Fruit fly (Drosophila melanogaster) whole organism, adult: ENCODE results near the gene CG18213.

Source experiments
- CG14711 ChIP-seq: fragments of 200-800 bp; sonication (Bioruptor generic); optimal IDR thresholded peaks from 2 replicates; lab custom pipeline; 2018; ENCODE audit warnings: missing biosample characterization, mild to moderate bottlenecking, missing genetic modification characterization, moderate library complexity
- CG7101 ChIP-seq: fragments of 200-800 bp; sonication (Bioruptor generic); optimal IDR thresholded peaks from 2 replicates; lab custom pipeline; 2018; ENCODE audit warnings: missing biosample characterization, mild to moderate bottlenecking, missing genetic modification characterization, moderate library complexity
- Clk ChIP-seq: fragments of 200-800 bp; sonication (Bioruptor generic); optimal IDR thresholded peaks from 2 replicates; lab custom pipeline; 2017; ENCODE audit warnings: missing biosample characterization, missing genetic modification characterization
- Crg-1 ChIP-seq: fragments of 200-800 bp; sonication (Bioruptor generic); optimal IDR thresholded peaks from 2 replicates; lab custom pipeline; 2016; ENCODE audit warnings: missing biosample characterization, missing genetic modification characterization
- pad ChIP-seq: fragments of 200-800 bp; sonication (Bioruptor generic); optimal IDR thresholded peaks from 3 replicates; lab custom pipeline; 2017; ENCODE audit warnings: missing biosample characterization, missing genetic modification characterization, mild to moderate bottlenecking, moderate library complexity, missing genetic modification reagents

DNA sequence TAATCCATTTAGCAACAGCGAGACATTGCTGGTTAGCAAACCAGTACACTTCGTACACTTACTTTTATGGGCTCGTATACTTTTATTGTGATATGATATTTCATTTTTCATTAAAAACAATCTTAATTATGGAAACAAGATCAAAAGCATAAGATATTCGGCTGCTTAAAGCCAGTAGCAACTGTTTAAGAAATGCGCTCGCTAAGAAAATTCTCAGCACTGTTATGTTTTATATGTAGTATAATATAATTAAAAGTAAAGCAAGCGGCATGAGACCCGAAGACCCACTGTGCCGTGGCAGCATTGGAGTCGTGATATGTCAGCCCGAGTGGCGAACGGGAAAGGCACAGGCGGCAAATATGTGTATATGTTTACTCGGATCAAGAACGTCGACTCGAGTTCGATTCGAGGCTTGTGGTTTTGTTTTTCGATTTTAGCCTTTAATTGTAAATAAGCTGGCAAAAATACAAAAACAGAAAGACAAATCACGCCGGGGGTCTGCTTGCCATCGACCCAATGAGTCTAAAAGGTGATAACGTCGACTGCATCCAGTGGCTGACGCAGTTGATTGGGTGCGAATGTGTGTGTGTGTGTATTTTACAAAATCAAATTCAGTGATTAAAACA is 21.0 kb downstream of the CG18213 start:
- TF ChIP-seq CG14711 (no peak), CG7101 (tag; lab: Kevin White, UChicago) (no peak), pad (GFP tag; lab: Kevin White, UChicago) (no peak), Crg-1 (no peak), Clk (GFP tag; lab: Kevin White, UChicago) (no peak)
